Worm (Caenorhabditis elegans) whole organism, mixed stage, embryonic: Measurements from ENCODE around the gene T23G4.2.

Source experiments
- ceh-83 ChIP-seq: fragments of 200-800 bp; sonication (Bioruptor generic); optimal IDR thresholded peaks from 2 replicates; lab custom pipeline; 2018; ENCODE audit warnings: mild to moderate bottlenecking, missing genetic modification characterization, missing compliant biosample characterization
- ces-1 ChIP-seq: fragments of 150-350 bp; optimal IDR thresholded peaks from 2 replicates; lab custom pipeline; 2014; ENCODE audit warnings: missing biosample characterization, missing genetic modification reagents, missing genetic modification characterization
- elt-3 ChIP-seq: fragments of 150-350 bp; optimal IDR thresholded peaks from 2 replicates; lab custom pipeline; 2014; ENCODE audit warnings: missing biosample characterization, missing genetic modification characterization
- lin-13 ChIP-seq: fragments of 150-350 bp; optimal IDR thresholded peaks from 2 replicates; lab custom pipeline; 2014; ENCODE audit warnings: missing biosample characterization, missing genetic modification characterization
- nhr-76 ChIP-seq: sonication (generic microtip); optimal IDR thresholded peaks from 2 replicates; lab custom pipeline; 2017; ENCODE audit warnings: missing biosample characterization, missing genetic modification characterization
- tbx-8 ChIP-seq: fragments of 200-800 bp; sonication (Bioruptor generic); optimal IDR thresholded peaks from 2 replicates; lab custom pipeline; 2018; ENCODE audit warnings: mild to moderate bottlenecking, missing genetic modification characterization, moderate library complexity, missing compliant biosample characterization

DNA sequence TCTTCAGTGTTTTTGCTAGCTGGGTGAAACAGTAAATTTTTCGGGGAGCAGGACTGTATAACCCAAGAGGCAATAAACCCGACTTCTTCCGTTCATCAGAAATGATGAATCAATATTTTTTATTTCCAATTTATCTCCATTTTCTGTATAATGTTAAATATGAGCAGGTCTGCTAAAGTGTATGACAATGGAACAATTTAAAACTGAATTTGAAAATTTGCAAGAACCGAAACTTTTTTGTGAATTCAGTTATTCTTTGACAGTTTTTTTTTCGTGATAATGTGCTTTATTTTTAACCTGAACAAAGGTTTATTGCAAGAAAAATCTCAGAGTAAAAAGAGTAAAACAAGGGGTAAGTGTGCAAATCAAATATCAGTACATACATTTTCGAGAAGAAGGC lies 24.3 kb downstream of the T23G4.2 start:
- no peak for TF ChIP-seq lin-13 (tag; lab: Kevin White, UChicago)
- TF ChIP-seq nhr-76, result no peak
- no peak for TF ChIP-seq elt-3 (tag; lab: Kevin White, UChicago)
- no peak for TF ChIP-seq ces-1
- no peak for TF ChIP-seq ceh-83 (GFP tag; lab: Kevin White, UChicago)
- no peak for TF ChIP-seq tbx-8
